Worm (Caenorhabditis elegans): ENCODE data around the gene Y27F2A.9.

DNA sequence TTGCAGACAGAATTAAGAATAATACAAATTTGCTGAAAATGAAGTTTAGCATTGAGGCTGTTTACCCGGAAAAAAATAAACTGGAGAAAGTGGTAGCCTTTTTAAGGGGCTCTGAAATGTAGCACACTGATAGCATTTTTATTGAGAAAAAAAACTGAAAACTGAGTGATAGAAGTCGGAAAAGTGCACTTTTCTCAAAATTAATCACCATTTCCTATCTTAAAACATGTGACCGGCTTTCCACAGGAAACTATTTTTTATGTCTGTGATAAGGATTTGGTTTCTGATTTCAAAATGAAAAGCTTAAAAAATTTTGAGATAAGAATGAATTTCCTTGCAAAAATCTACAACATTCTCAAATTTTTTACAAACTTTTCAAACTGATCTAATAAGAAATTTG, 29.3 kb upstream of the Y27F2A.9 start, which contains the start of gene ZC239.22:
- TF ChIP-seq pha-4 (tag; optimal IDR thresholded peaks at IDR 0.05) (no peak), nhr-237 (tag; optimal IDR thresholded peaks at IDR 0.05) (no peak), unc-39 (tag; optimal IDR thresholded peaks at IDR 0.05) (no peak), elt-3 (tag; optimal IDR thresholded peaks at IDR 0.05) (no peak), ces-1 (GFP tag; optimal IDR thresholded peaks at IDR 0.05) (no peak)
